Fruit fly (Drosophila melanogaster) whole organism, wandering third instar larva: Measurements from ENCODE around the gene CG12123.

Experiments used
- Abd-B ChIP-seq: fragments of >200 bp; optimal IDR thresholded peaks from 2 replicates; lab custom pipeline; 2017; ENCODE audit warnings: missing biosample characterization, missing genetic modification characterization
- CG32264 ChIP-seq: fragments of 200-800 bp; sonication (Bioruptor generic); optimal IDR thresholded peaks from 2 replicates; lab custom pipeline; 2016; ENCODE audit warnings: missing biosample characterization, missing genetic modification characterization
- Myc ChIP-seq: fragments of >200 bp; optimal IDR thresholded peaks from 2 replicates; lab custom pipeline; 2017
- brk ChIP-seq: fragments of 200-800 bp; sonication (Bioruptor generic); optimal IDR thresholded peaks from 2 replicates; lab custom pipeline; 2016; ENCODE audit warnings: missing biosample characterization, mild to moderate bottlenecking, missing genetic modification characterization
- dl ChIP-seq, 2 experiments: fragments of 175-275, 200-275 bp in 1 of 2; fragments of 200-275 bp in 1 of 2; sonication (Bioruptor generic); optimal IDR thresholded peaks; lab custom pipeline; 2018; ENCODE audit warnings: mild to moderate bottlenecking in 2 of 2, missing biosample characterization in 2 of 2, missing genetic modification characterization in 2 of 2, moderate library complexity in 2 of 2; ENCODE audit not compliant: partially characterized antibody in 2 of 2, insufficient read depth in 1 of 2
- fru ChIP-seq: fragments of 200-800 bp; sonication (Bioruptor generic); optimal IDR thresholded peaks from 3 replicates; lab custom pipeline; 2016; ENCODE audit warnings: missing biosample characterization, mild to moderate bottlenecking, missing genetic modification characterization
- h ChIP-seq: fragments of 200-800 bp; sonication (Bioruptor generic); optimal IDR thresholded peaks from 3 replicates; lab custom pipeline; 2016; ENCODE audit warnings: missing biosample characterization, mild to moderate bottlenecking, missing genetic modification characterization
- rgr ChIP-seq: fragments of 200-800 bp; sonication (Bioruptor generic); optimal IDR thresholded peaks from 3 replicates; lab custom pipeline; 2016; ENCODE audit warnings: missing biosample characterization, mild to moderate bottlenecking, missing genetic modification characterization
- usp ChIP-seq: fragments of >200 bp; optimal IDR thresholded peaks from 2 replicates; lab custom pipeline; 2017; ENCODE audit warnings: missing biosample characterization, missing genetic modification characterization

dm6 chrX:8412197-8413160 is 29.7 kb downstream of the CG12123 start:
- no peak for TF ChIP-seq dl (GFP tag; optimal IDR thresholded peaks at IDR 0.05; lab: Kevin White, UChicago; ENCODE audit: insufficient read depth in 1 of 2, partially characterized antibody in 2 of 2)
- TF ChIP-seq usp: no peak
- TF ChIP-seq CG32264 (GFP tag; lab: Kevin White, UChicago): no peak
- TF ChIP-seq Abd-B (GFP tag; lab: Kevin White, UChicago): no peak
- no peak for TF ChIP-seq rgr (GFP tag; lab: Kevin White, UChicago)
- TF ChIP-seq fru (GFP tag; lab: Kevin White, UChicago): no peak
- TF ChIP-seq Myc (lab: Kevin White, UChicago): no peak
- TF ChIP-seq brk (GFP tag; lab: Kevin White, UChicago): no peak
- TF ChIP-seq h (GFP tag; lab: Kevin White, UChicago): no peak
